Fruit fly (Drosophila melanogaster) whole organism, embryonic: ENCODE results near the gene Mlp84B.

Experiments used
- CG4424 ChIP-seq: fragments of 200-800 bp; sonication (Bioruptor generic); optimal IDR thresholded peaks from 3 replicates; lab custom pipeline; 2016; ENCODE audit warnings: missing biosample characterization, missing genetic modification characterization
- kay ChIP-seq: fragments of 200-800 bp; sonication (Bioruptor generic); optimal IDR thresholded peaks from 2 replicates; lab custom pipeline; 2016; ENCODE audit warnings: missing biosample characterization, missing genetic modification characterization
- lov ChIP-seq, 2 experiments: fragments of 200-800 bp in 1 of 2; fragments of >200 bp in 1 of 2; sonication (Bioruptor generic) in 1 of 2; IDR thresholded peaks in 1 of 2; optimal IDR thresholded peaks in 1 of 2; 2 replicates in 1 of 2; 3 replicates in 1 of 2; pipeline versions ENCODE4 v1.3.6 to Lab custom; 2017 to 2022; ENCODE audit warnings: missing biosample characterization in 1 of 2, missing genetic modification characterization in 1 of 2
- ssp ChIP-seq: fragments of 200-800 bp; sonication (Bioruptor generic); IDR thresholded peaks from 2 replicates; pipeline ENCODE4 v1.3.6; 2022; ENCODE audit warnings: missing biosample characterization, missing genetic modification characterization
- usp ChIP-seq: fragments of >200 bp; optimal IDR thresholded peaks from 2 replicates; lab custom pipeline; 2017; ENCODE audit warnings: missing biosample characterization, missing genetic modification characterization

DNA sequence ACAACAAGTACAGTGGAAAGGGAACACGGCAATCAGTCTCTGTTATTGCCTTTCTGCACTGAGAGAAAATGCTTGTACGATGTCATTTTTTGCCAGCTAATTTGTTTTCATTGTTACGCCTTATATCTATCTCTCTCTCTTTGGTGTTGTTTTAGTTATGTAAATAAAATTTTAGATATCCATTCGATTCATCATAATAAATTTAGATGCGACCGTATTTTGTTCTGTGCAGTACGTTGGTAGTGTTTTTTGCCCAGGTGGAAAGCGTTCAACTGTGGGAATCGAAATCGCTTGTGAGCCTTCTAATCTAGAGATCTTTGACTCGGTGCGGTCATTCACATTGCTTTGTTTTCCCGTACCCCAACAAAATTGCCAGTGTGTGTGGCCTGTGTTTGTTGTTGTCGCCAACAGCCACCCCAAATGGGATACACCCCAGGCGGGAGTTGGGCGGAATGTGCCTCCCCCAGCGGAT is 41.8 kb downstream of the Mlp84B start:
- peak; percentile 87 for TF ChIP-seq CG4424 (GFP tag; lab: Kevin White, UChicago)
- TF ChIP-seq ssp: no peak
- no peak for TF ChIP-seq lov (optimal IDR thresholded peaks at IDR 0.05; lab: Kevin White, UChicago)
- no peak for TF ChIP-seq lov (GFP tag; IDR thresholded peaks at IDR 0.05; lab: Robert Waterston, UW)
- no peak for TF ChIP-seq usp (GFP tag; lab: Kevin White, UChicago)
- TF ChIP-seq kay (GFP tag; lab: Kevin White, UChicago): peak; percentile 71
